Worm (Caenorhabditis elegans): ENCODE data around the gene wht-1.

- no peak for TF ChIP-seq lsy-2 (tag; optimal IDR thresholded peaks at IDR 0.05)
- no peak for TF ChIP-seq F49E8.2 (tag; optimal IDR thresholded peaks at IDR 0.05; ENCODE audit: borderline replicate concordance)
- TF ChIP-seq lin-39 (tag; optimal IDR thresholded peaks at IDR 0.05) = no peak
- no peak for TF ChIP-seq pqm-1 (tag; optimal IDR thresholded peaks at IDR 0.05)
- no peak for TF ChIP-seq ztf-11 (tag; optimal IDR thresholded peaks at IDR 0.05)
- TF ChIP-seq snpc-4 (tag; optimal IDR thresholded peaks at IDR 0.05) = no peak
- no peak for TF ChIP-seq F10B5.3 (tag; optimal IDR thresholded peaks at IDR 0.05)
- no peak for TF ChIP-seq pha-4 (GFP tag; IDR thresholded peaks at IDR 0.05)
- TF ChIP-seq pha-4 (tag; optimal IDR thresholded peaks at IDR 0.05) = no peak
- TF ChIP-seq mep-1 (tag; optimal IDR thresholded peaks at IDR 0.05) = no peak
- no peak for TF ChIP-seq nhr-76 (tag; optimal IDR thresholded peaks at IDR 0.05)
- no peak for TF ChIP-seq mdl-1 (tag; optimal IDR thresholded peaks at IDR 0.05)
- TF ChIP-seq hlh-11 (tag; optimal IDR thresholded peaks at IDR 0.05) = no peak
Observed at ce11 chrIII:6118320-6118719, 30.8 kb upstream of the wht-1 start, which contains the start of gene kin-18.
